Worm (Caenorhabditis elegans) whole organism, young adult: ENCODE measurements around the gene C45G9.11.

ENCODE experiments used
- C17E4.6 ChIP-seq: fragments of 200-800 bp; sonication (Bioruptor generic); IDR thresholded peaks from 2 replicates; pipeline ENCODE4 v1.3.6; 2022; ENCODE audit warnings: missing genetic modification reagents, missing genetic modification characterization, missing compliant biosample characterization
- F22D6.2 ChIP-seq: sonication (generic microtip); optimal IDR thresholded peaks from 2 replicates; lab custom pipeline; 2016; ENCODE audit warnings: mild to moderate bottlenecking, missing genetic modification characterization, missing compliant biosample characterization
- F37B4.10 ChIP-seq: fragments of 200-800 bp; sonication (Bioruptor generic); IDR thresholded peaks from 2 replicates; pipeline ENCODE4 v1.3.6; 2022; ENCODE audit warnings: missing genetic modification characterization, missing compliant biosample characterization
- F49E8.2 ChIP-seq: sonication (generic microtip); optimal IDR thresholded peaks from 3 replicates; lab custom pipeline; 2017; ENCODE audit warnings: missing genetic modification characterization, mild to moderate bottlenecking, missing compliant biosample characterization, antibody characterized with exemption, moderate library complexity; ENCODE audit not compliant: insufficient read depth
- K11D2.4 ChIP-seq: fragments of 200-800 bp; sonication (Bioruptor generic); IDR thresholded peaks from 2 replicates; pipeline ENCODE4 v1.3.6; 2022; ENCODE audit warnings: missing genetic modification reagents, missing genetic modification characterization, missing compliant biosample characterization
- Y56A3A.18 ChIP-seq: fragments of 200-800 bp; sonication (Bioruptor generic); IDR thresholded peaks from 2 replicates; pipeline ENCODE4 v1.3.6; 2022; ENCODE audit warnings: missing genetic modification reagents, missing genetic modification characterization, missing compliant biosample characterization
- Y95B8A.8 ChIP-seq: fragments of 200-800 bp; sonication (Bioruptor generic); IDR thresholded peaks from 2 replicates; pipeline ENCODE4 v1.3.6; 2022; ENCODE audit warnings: missing genetic modification reagents, missing genetic modification characterization, missing compliant biosample characterization
- aptf-2 ChIP-seq: fragments of 200-800 bp; sonication (Bioruptor generic); conservative IDR thresholded peaks from 2 replicates; pipeline ENCODE4 v1.3.6; 2022; ENCODE audit warnings: missing genetic modification reagents, missing genetic modification characterization, missing compliant biosample characterization
- atf-7 ChIP-seq: sonication (generic microtip); optimal IDR thresholded peaks from 2 replicates; lab custom pipeline; 2017; ENCODE audit warnings: mild to moderate bottlenecking, missing genetic modification characterization, missing compliant biosample characterization
- ccch-3 ChIP-seq: fragments of 200-800 bp; sonication (Bioruptor generic); optimal IDR thresholded peaks from 2 replicates; lab custom pipeline; 2018; ENCODE audit warnings: mild to moderate bottlenecking, missing genetic modification characterization, missing compliant biosample characterization
- ceh-27 ChIP-seq: fragments of 200-800 bp; sonication (Bioruptor generic); optimal IDR thresholded peaks from 2 replicates; lab custom pipeline; 2018; ENCODE audit warnings: mild to moderate bottlenecking, missing genetic modification characterization, moderate library complexity, missing compliant biosample characterization
- ceh-91 ChIP-seq: fragments of 200-800 bp; sonication (Bioruptor generic); IDR thresholded peaks from 2 replicates; pipeline ENCODE4 v1.3.6; 2022; ENCODE audit warnings: missing genetic modification reagents, missing genetic modification characterization, missing compliant biosample characterization
- chd-7 ChIP-seq: sonication (generic microtip); optimal IDR thresholded peaks from 2 replicates; lab custom pipeline; 2016; ENCODE audit warnings: mild to moderate bottlenecking, missing genetic modification characterization, moderate library complexity, missing compliant biosample characterization
- die-1 ChIP-seq: sonication (generic microtip); optimal IDR thresholded peaks from 2 replicates; lab custom pipeline; 2016; ENCODE audit warnings: missing genotype, mild to moderate bottlenecking, missing genetic modification characterization, missing compliant biosample characterization
- dpff-1 ChIP-seq: sonication (generic microtip); optimal IDR thresholded peaks from 2 replicates; lab custom pipeline; 2017; ENCODE audit warnings: mild to moderate bottlenecking, missing genetic modification characterization, missing compliant biosample characterization
- ets-4 ChIP-seq: fragments of 200-800 bp; sonication (Bioruptor generic); optimal IDR thresholded peaks from 2 replicates; lab custom pipeline; 2018; ENCODE audit warnings: mild to moderate bottlenecking, missing genetic modification characterization, missing compliant biosample characterization
- hlh-12 ChIP-seq: sonication (generic microtip); optimal IDR thresholded peaks from 2 replicates; lab custom pipeline; 2016; ENCODE audit warnings: missing genetic modification characterization, missing compliant biosample characterization
- hmg-1.2 ChIP-seq: fragments of 200-800 bp; sonication (Bioruptor generic); IDR thresholded peaks from 2 replicates; pipeline ENCODE4 v1.3.6; 2022; ENCODE audit warnings: missing genetic modification reagents, missing genetic modification characterization, missing compliant biosample characterization
- hmg-20 ChIP-seq: fragments of 200-800 bp; sonication (Bioruptor generic); IDR thresholded peaks from 2 replicates; pipeline ENCODE4 v1.3.6; 2022; ENCODE audit warnings: missing genetic modification reagents, missing genetic modification characterization, missing compliant biosample characterization
- lin-26 ChIP-seq: fragments of 200-800 bp; sonication (Bioruptor generic); IDR thresholded peaks from 2 replicates; pipeline ENCODE4 v1.3.6; 2022; ENCODE audit warnings: missing genetic modification reagents, missing genetic modification characterization, missing compliant biosample characterization
- madf-6 ChIP-seq: fragments of 200-800 bp; sonication (Bioruptor generic); IDR thresholded peaks from 2 replicates; pipeline ENCODE4 v1.3.6; 2022; ENCODE audit warnings: missing genetic modification reagents, missing genetic modification characterization, missing compliant biosample characterization
- madf-8 ChIP-seq: fragments of 200-800 bp; sonication (Bioruptor generic); conservative IDR thresholded peaks from 2 replicates; pipeline ENCODE4 v1.3.6; 2022; ENCODE audit warnings: missing genetic modification reagents, missing genetic modification characterization, missing compliant biosample characterization
- nhr-80 ChIP-seq: sonication (generic microtip); optimal IDR thresholded peaks from 2 replicates; lab custom pipeline; 2016; ENCODE audit warnings: missing genetic modification characterization, missing compliant biosample characterization
- nhr-90 ChIP-seq: sonication (generic microtip); optimal IDR thresholded peaks from 2 replicates; lab custom pipeline; 2016; ENCODE audit warnings: missing genotype, mild to moderate bottlenecking, missing genetic modification characterization, missing compliant biosample characterization
- rcor-1 ChIP-seq: fragments of 200-800 bp; sonication (Bioruptor generic); IDR thresholded peaks from 2 replicates; pipeline ENCODE4 v1.3.6; 2022; ENCODE audit warnings: missing genetic modification reagents, missing genetic modification characterization, missing compliant biosample characterization
- repo-1 ChIP-seq: sonication (generic microtip); optimal IDR thresholded peaks from 2 replicates; lab custom pipeline; 2017; ENCODE audit warnings: mild to moderate bottlenecking, missing genetic modification characterization, missing compliant biosample characterization
- snpc-4 ChIP-seq, 5 experiments: fragments of 150-350 bp in 1 of 5; sonication (generic microtip) in 4 of 5; optimal IDR thresholded peaks; 2 replicates each; lab custom pipeline; 2014 to 2018; ENCODE audit warnings: missing genetic modification characterization in 5 of 5, missing biosample characterization in 3 of 5, antibody characterized with exemption in 2 of 5, mild to moderate bottlenecking in 2 of 5, missing compliant biosample characterization in 2 of 5, missing genotype in 2 of 5, moderate library complexity in 2 of 5, missing genetic modification reagents in 1 of 5
- somi-1 ChIP-seq: fragments of 200-800 bp; sonication (Bioruptor generic); optimal IDR thresholded peaks from 2 replicates; lab custom pipeline; 2018; ENCODE audit warnings: mild to moderate bottlenecking, missing genetic modification characterization, missing compliant biosample characterization
- tbp1 ChIP-seq: fragments of 200-800 bp; sonication (Bioruptor generic); optimal IDR thresholded peaks from 2 replicates; lab custom pipeline; 2018; ENCODE audit warnings: mild to moderate bottlenecking, missing genetic modification characterization, missing compliant biosample characterization
- xnd-1 ChIP-seq: sonication (generic microtip); optimal IDR thresholded peaks from 2 replicates; lab custom pipeline; 2016; ENCODE audit warnings: missing genotype, missing genetic modification reagents, missing genetic modification characterization, missing compliant biosample characterization
- ztf-18 ChIP-seq: sonication (generic microtip); optimal IDR thresholded peaks from 2 replicates; lab custom pipeline; 2016; ENCODE audit warnings: missing genotype, mild to moderate bottlenecking, missing genetic modification characterization, missing compliant biosample characterization
- ztf-25 ChIP-seq: fragments of 200-800 bp; sonication (Bioruptor generic); IDR thresholded peaks from 2 replicates; pipeline ENCODE4 v1.3.6; 2022; ENCODE audit warnings: missing genetic modification reagents, missing genetic modification characterization, missing compliant biosample characterization
- ztf-6 ChIP-seq: fragments of 200-800 bp; sonication (Bioruptor generic); IDR thresholded peaks from 2 replicates; pipeline ENCODE4 v1.3.6; 2022; ENCODE audit warnings: missing genetic modification reagents, missing genetic modification characterization, missing compliant biosample characterization

The C45G9.11 gene

ce11 chrIII:5031375-5031836 lies 37.1 kb downstream of the C45G9.11 start (continued):
- TF ChIP-seq ztf-18 (tag; lab: Kevin White, UChicago) (peak; percentile 87), ets-4 (GFP tag; lab: Kevin White, UChicago) (peak; percentile 55), C17E4.6 (peak; percentile 79), lin-26 (GFP tag; lab: Robert Waterston, UW) (peak; percentile 91), die-1 (tag; lab: Kevin White, UChicago) (peak; percentile 48), rcor-1 (peak; percentile 93), ceh-91 (GFP tag; lab: Robert Waterston, UW) (peak; percentile 66), chd-7 (tag; lab: Kevin White, UChicago) (peak; percentile 79), nhr-90 (tag; lab: Kevin White, UChicago) (peak; percentile 70), Y95B8A.8 (GFP tag; lab: Robert Waterston, UW) (0 out of 2 replicates have a peak, but pooled peaks have one; percentile 73), tbp1 (GFP tag; lab: Kevin White, UChicago) (peak; percentile 85), somi-1 (GFP tag; lab: Kevin White, UChicago) (peak; percentile 55), hlh-12 (tag; lab: Kevin White, UChicago) (peak; percentile 8), F37B4.10 (GFP tag; lab: Robert Waterston, UW) (peak; percentile 72; the same call in 1 of the 2 replicates), snpc-4 (GFP tag; optimal IDR thresholded peaks at IDR 0.05; lab: Kevin White, UChicago) (peak; percentile 46), snpc-4 (tag; optimal IDR thresholded peaks at IDR 0.05; lab: Kevin White, UChicago) (peak in 1 of 4 experiments; percentile 64), hmg-20 (GFP tag; lab: Robert Waterston, UW) (peak; percentile 77; the same call in 1 of the 2 replicates), ztf-25 (0 out of 2 replicates have a peak, but pooled peaks have one; percentile 17), K11D2.4 (GFP tag; lab: Robert Waterston, UW) (peak; percentile 87), nhr-80 (peak; percentile 89), ztf-6 (peak; percentile 23; the same call in 1 of the 2 replicates), aptf-2 (GFP tag; lab: Robert Waterston, UW) (peak; percentile 55; the same call in 1 of the 2 replicates), ceh-27 (GFP tag; lab: Kevin White, UChicago) (peak; percentile 70), F49E8.2 (tag; lab: Kevin White, UChicago) (peak; percentile 9), madf-6 (GFP tag; lab: Robert Waterston, UW) (peak; percentile 70), F22D6.2 (tag; lab: Kevin White, UChicago) (peak; percentile 50), Y56A3A.18 (GFP tag; lab: Robert Waterston, UW) (peak; percentile 84; the same call in 1 of the 2 replicates), repo-1 (tag; lab: Kevin White, UChicago) (peak; percentile 90)

ce11 chrIII:5030629-5031028 lies 37.9 kb downstream of the C45G9.11 start, which contains the start of gene klp-6:
Gene klp-6 (plus strand): TSS chrIII:5030929.
- TF ChIP-seq ccch-3 (GFP tag; lab: Kevin White, UChicago) = no peak
- TF ChIP-seq dpff-1 (tag; lab: Kevin White, UChicago) = no peak

ce11 chrIII:5027219-5027618 lies 41.3 kb downstream of the C45G9.11 start:
- TF ChIP-seq xnd-1 (tag; lab: Kevin White, UChicago) = no peak
- no peak for TF ChIP-seq madf-8 (GFP tag; lab: Robert Waterston, UW)
- TF ChIP-seq hmg-20 (GFP tag; lab: Robert Waterston, UW) = 0 out of 2 replicates have a peak, but pooled peaks have one; percentile 14
- TF ChIP-seq somi-1 (GFP tag; lab: Kevin White, UChicago) = no peak
- 0 out of 2 replicates have a peak, but pooled peaks have one; percentile 3 for TF ChIP-seq hmg-1.2 (GFP tag; lab: Robert Waterston, UW)
- peak; percentile 22 for TF ChIP-seq atf-7
- TF ChIP-seq, all 124 proteins: peak for 3
